Worm (Caenorhabditis elegans): Measurements from ENCODE around the gene phat-5.

DNA sequence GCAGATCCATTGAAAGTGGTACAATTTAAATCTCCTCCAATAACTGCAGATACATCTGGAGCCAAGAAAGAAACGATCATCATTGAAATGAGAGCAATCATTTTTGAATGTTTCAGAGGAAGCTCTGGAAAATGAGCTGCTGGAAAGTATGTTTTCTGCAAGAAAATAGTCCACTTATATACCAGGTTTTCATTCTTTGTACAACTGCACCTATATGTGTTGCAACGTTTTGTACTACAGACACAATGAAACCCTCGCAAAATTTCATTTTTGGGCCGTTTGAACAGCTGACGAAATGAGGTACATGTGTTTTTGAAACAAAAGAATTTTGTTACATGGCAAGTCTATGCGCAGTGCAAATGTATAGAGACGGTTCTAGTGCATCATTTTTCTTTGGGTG, 4.0 kb downstream of the phat-5 start, which contains the start of gene T05B4.9:
- no peak for TF ChIP-seq unc-62 (GFP tag; optimal IDR thresholded peaks at IDR 0.05)
- TF ChIP-seq bed-1 (GFP tag; IDR thresholded peaks at IDR 0.05) = no peak
- no peak for TF ChIP-seq B0336.3 (GFP tag; IDR thresholded peaks at IDR 0.05)
- no peak for TF ChIP-seq K11D2.4 (GFP tag; IDR thresholded peaks at IDR 0.05)
- no peak for TF ChIP-seq F57A8.1 (GFP tag; optimal IDR thresholded peaks at IDR 0.05)
- no peak for TF ChIP-seq unc-130 (GFP tag; optimal IDR thresholded peaks at IDR 0.05)
- no peak for TF ChIP-seq ama-1 (optimal IDR thresholded peaks at IDR 0.05)
- no peak for TF ChIP-seq ama-1 (GFP tag; optimal IDR thresholded peaks at IDR 0.05)
- TF ChIP-seq sptf-2 (GFP tag; optimal IDR thresholded peaks at IDR 0.05) = no peak
- TF ChIP-seq B0261.1 (tag; optimal IDR thresholded peaks at IDR 0.05) = no peak
- TF ChIP-seq ztf-6 (GFP tag; IDR thresholded peaks at IDR 0.05) = no peak
- TF ChIP-seq sea-2 (GFP tag; IDR thresholded peaks at IDR 0.05) = no peak
